Fruit fly (Drosophila melanogaster) whole organism, embryonic: ENCODE results near the gene Alms1a.
A peak's percentile ranks its signal among the peaks of the same experiment; 100 is the strongest.

Experiments used
- Antp ChIP-seq: fragments of 200-800 bp; sonication (Bioruptor generic); optimal IDR thresholded peaks from 3 replicates; lab custom pipeline; 2016; ENCODE audit warnings: missing biosample characterization, missing genetic modification characterization
- Blimp-1 ChIP-seq: fragments of 200-800 bp; sonication (Bioruptor generic); optimal IDR thresholded peaks from 3 replicates; lab custom pipeline; 2018; ENCODE audit warnings: missing biosample characterization, missing genetic modification characterization, mild to moderate bottlenecking, moderate library complexity, missing genetic modification reagents
- CG10209 ChIP-seq: fragments of 200-800 bp; sonication (Bioruptor generic); optimal IDR thresholded peaks from 3 replicates; lab custom pipeline; 2017; ENCODE audit warnings: missing biosample characterization, mild to moderate bottlenecking, missing genetic modification characterization, missing genetic modification reagents
- CG10274 ChIP-seq: fragments of 200-800 bp; sonication (Bioruptor generic); optimal IDR thresholded peaks from 3 replicates; lab custom pipeline; 2017; ENCODE audit warnings: missing biosample characterization, mild to moderate bottlenecking, missing genetic modification characterization
- CG10462 ChIP-seq: fragments of 200-800 bp; sonication (Bioruptor generic); optimal IDR thresholded peaks from 2 replicates; lab custom pipeline; 2016; ENCODE audit warnings: missing biosample characterization, missing genetic modification characterization
- CG11560 ChIP-seq: fragments of 200-800 bp; sonication (Bioruptor generic); IDR thresholded peaks from 3 replicates; pipeline ENCODE4 v1.3.6; 2022; ENCODE audit warnings: missing biosample characterization, missing genetic modification characterization
- CG12219 ChIP-seq: fragments of 200-800 bp; sonication (Bioruptor generic); optimal IDR thresholded peaks from 3 replicates; lab custom pipeline; 2018; ENCODE audit warnings: missing biosample characterization, mild to moderate bottlenecking, missing genetic modification characterization
- CG12299 ChIP-seq: fragments of 200-800 bp; sonication (Bioruptor generic); optimal IDR thresholded peaks from 2 replicates; lab custom pipeline; 2018; ENCODE audit warnings: missing biosample characterization, mild to moderate bottlenecking, missing genetic modification characterization
- CG13287 ChIP-seq: fragments of 200-800 bp; sonication (Bioruptor generic); IDR thresholded peaks from 2 replicates; pipeline ENCODE4 v1.3.6; 2022; ENCODE audit warnings: missing biosample characterization, missing genetic modification characterization; ENCODE audit not compliant: partially characterized antibody
- CG1647 ChIP-seq: fragments of 200-800 bp; sonication (Bioruptor generic); optimal IDR thresholded peaks from 3 replicates; lab custom pipeline; 2016; ENCODE audit warnings: missing biosample characterization, missing genetic modification characterization
- CG17385 ChIP-seq: fragments of 200-800 bp; sonication (Bioruptor generic); optimal IDR thresholded peaks from 3 replicates; lab custom pipeline; 2018; ENCODE audit warnings: missing biosample characterization, mild to moderate bottlenecking, missing genetic modification characterization
- CG17829 ChIP-seq: fragments of 200-800 bp; optimal IDR thresholded peaks from 2 replicates; lab custom pipeline; 2019; ENCODE audit warnings: missing biosample characterization, mild to moderate bottlenecking, missing genetic modification characterization, moderate library complexity
- CG2678 ChIP-seq: fragments of 200-800 bp; sonication (Bioruptor generic); optimal IDR thresholded peaks from 3 replicates; lab custom pipeline; 2019; ENCODE audit warnings: missing biosample characterization, mild to moderate bottlenecking, missing genetic modification characterization, moderate library complexity
- CG30431 ChIP-seq: fragments of 200-800 bp; sonication (Bioruptor generic); optimal IDR thresholded peaks from 2 replicates; lab custom pipeline; 2017; ENCODE audit warnings: missing biosample characterization, missing genetic modification characterization
- CG3065 ChIP-seq: fragments of 200-800 bp; sonication (Bioruptor generic); optimal IDR thresholded peaks from 2 replicates; lab custom pipeline; 2016; ENCODE audit warnings: missing biosample characterization, missing genetic modification characterization
- CG32767 ChIP-seq: fragments of 200-800 bp; sonication (Bioruptor generic); IDR thresholded peaks from 2 replicates; pipeline ENCODE4 v1.3.6; 2022; ENCODE audit warnings: missing biosample characterization, missing genetic modification characterization
- CG4282 ChIP-seq: fragments of 200-800 bp; sonication (Bioruptor generic); optimal IDR thresholded peaks from 2 replicates; lab custom pipeline; 2016; ENCODE audit warnings: missing biosample characterization, missing genetic modification characterization
- CG6791 ChIP-seq: fragments of 200-800 bp; sonication (Bioruptor generic); IDR thresholded peaks from 3 replicates; pipeline ENCODE4 v1.3.6; 2022; ENCODE audit warnings: missing biosample characterization, missing genetic modification characterization; ENCODE audit not compliant: partially characterized antibody
- CG7357 ChIP-seq: fragments of 200-800 bp; sonication (Bioruptor generic); IDR thresholded peaks from 3 replicates; pipeline ENCODE4 v1.3.6; 2022; ENCODE audit warnings: missing biosample characterization, missing genetic modification characterization
- CG7786 ChIP-seq: fragments of 200-800 bp; sonication (Bioruptor generic); optimal IDR thresholded peaks from 2 replicates; lab custom pipeline; 2016; ENCODE audit warnings: missing biosample characterization, missing genetic modification characterization
- CG7987 ChIP-seq: fragments of 200-800 bp; sonication (Bioruptor generic); optimal IDR thresholded peaks from 2 replicates; lab custom pipeline; 2018; ENCODE audit warnings: missing biosample characterization, mild to moderate bottlenecking, missing genetic modification characterization, moderate library complexity
- CG9876 ChIP-seq: fragments of 200-800 bp; sonication (Bioruptor generic); optimal IDR thresholded peaks from 2 replicates; lab custom pipeline; 2016; ENCODE audit warnings: missing biosample characterization, missing genetic modification characterization
- CHES-1-like ChIP-seq: fragments of 200-800 bp; sonication (Bioruptor generic); optimal IDR thresholded peaks from 2 replicates; lab custom pipeline; 2016; ENCODE audit warnings: missing biosample characterization, missing genetic modification characterization
- Dref ChIP-seq: fragments of 200-800 bp; sonication (Bioruptor generic); IDR thresholded peaks from 2 replicates; pipeline ENCODE4 v1.3.6; 2022; ENCODE audit warnings: missing biosample characterization, missing genetic modification characterization
- Fer1 ChIP-seq: fragments of 200-800 bp; sonication (Bioruptor generic); optimal IDR thresholded peaks from 2 replicates; lab custom pipeline; 2017; ENCODE audit warnings: missing biosample characterization, mild to moderate bottlenecking, missing genetic modification characterization
- H2.0 ChIP-seq: fragments of 200-800 bp; sonication (Bioruptor generic); IDR thresholded peaks from 2 replicates; pipeline ENCODE4 v1.3.6; 2022; ENCODE audit warnings: missing biosample characterization, missing genetic modification characterization
- Hmx ChIP-seq: fragments of 200-800 bp; sonication (Bioruptor generic); optimal IDR thresholded peaks from 2 replicates; lab custom pipeline; 2016; ENCODE audit warnings: missing biosample characterization, missing genetic modification characterization
- Hr78 ChIP-seq, 2 experiments: fragments of 200-800 bp in 1 of 2; fragments of >200 bp in 1 of 2; sonication (Bioruptor generic) in 1 of 2; optimal IDR thresholded peaks; 2 replicates each; lab custom pipeline; 2017 to 2019; ENCODE audit warnings: missing biosample characterization in 2 of 2, missing genetic modification characterization in 2 of 2, mild to moderate bottlenecking in 1 of 2, moderate library complexity in 1 of 2
- MESR4 ChIP-seq: fragments of 200-800 bp; sonication (Bioruptor generic); optimal IDR thresholded peaks from 2 replicates; lab custom pipeline; 2018; ENCODE audit warnings: missing biosample characterization, mild to moderate bottlenecking, missing genetic modification characterization, moderate library complexity
- Meics ChIP-seq: fragments of 200-800 bp; sonication (Bioruptor generic); optimal IDR thresholded peaks from 2 replicates; lab custom pipeline; 2017; ENCODE audit warnings: missing biosample characterization, mild to moderate bottlenecking, missing genetic modification characterization
- Rfx ChIP-seq: fragments of 200-800 bp; sonication (Bioruptor generic); IDR thresholded peaks from 2 replicates; pipeline ENCODE4 v1.3.6; 2022; ENCODE audit warnings: missing biosample characterization, missing genetic modification characterization
- Sox102F ChIP-seq: fragments of 200-800 bp; sonication (Bioruptor generic); optimal IDR thresholded peaks from 2 replicates; lab custom pipeline; 2018; ENCODE audit warnings: missing biosample characterization, mild to moderate bottlenecking, missing genetic modification characterization, moderate library complexity
- ap ChIP-seq: fragments of 200-800 bp; sonication (Bioruptor generic); IDR thresholded peaks from 2 replicates; pipeline ENCODE4 v1.3.6; 2022; ENCODE audit warnings: missing biosample characterization, missing genetic modification characterization
- ci ChIP-seq: fragments of 200-800 bp; sonication (Bioruptor generic); IDR thresholded peaks from 3 replicates; pipeline ENCODE4 v1.3.6; 2022; ENCODE audit warnings: missing biosample characterization, missing genetic modification characterization
- corto ChIP-seq: fragments of 200-800 bp; sonication (Bioruptor generic); optimal IDR thresholded peaks from 2 replicates; lab custom pipeline; 2016; ENCODE audit warnings: missing biosample characterization, mild to moderate bottlenecking, missing genetic modification characterization, moderate library complexity
- dan ChIP-seq: fragments of 200-800 bp; sonication (Bioruptor generic); IDR thresholded peaks from 2 replicates; pipeline ENCODE4 v1.3.6; 2022; ENCODE audit warnings: missing biosample characterization, missing genetic modification characterization
- dmrt11E ChIP-seq: fragments of 200-800 bp; sonication (Bioruptor generic); optimal IDR thresholded peaks from 3 replicates; lab custom pipeline; 2018; ENCODE audit warnings: missing biosample characterization, mild to moderate bottlenecking, missing genetic modification characterization, moderate library complexity
- eyg ChIP-seq: fragments of 200-800 bp; sonication (Bioruptor generic); optimal IDR thresholded peaks from 3 replicates; lab custom pipeline; 2016; ENCODE audit warnings: missing biosample characterization, missing genetic modification characterization
- kah ChIP-seq: fragments of 200-800 bp; sonication (Bioruptor generic); optimal IDR thresholded peaks from 2 replicates; lab custom pipeline; 2018; ENCODE audit warnings: missing biosample characterization, mild to moderate bottlenecking, missing genetic modification characterization
- oc ChIP-seq: fragments of 200-800 bp; sonication (Bioruptor generic); optimal IDR thresholded peaks from 2 replicates; lab custom pipeline; 2018; ENCODE audit warnings: missing biosample characterization, mild to moderate bottlenecking, missing genetic modification characterization, moderate library complexity
- pfk ChIP-seq: fragments of 200-800 bp; sonication (Bioruptor generic); optimal IDR thresholded peaks from 2 replicates; lab custom pipeline; 2018; ENCODE audit warnings: missing biosample characterization, mild to moderate bottlenecking, missing genetic modification characterization, moderate library complexity
- pnt ChIP-seq: fragments of 200-800 bp; sonication (Bioruptor generic); optimal IDR thresholded peaks from 3 replicates; lab custom pipeline; 2016; ENCODE audit warnings: missing biosample characterization, missing genetic modification characterization
- pros ChIP-seq: fragments of 200-800 bp; sonication (Bioruptor generic); optimal IDR thresholded peaks from 3 replicates; lab custom pipeline; 2019; ENCODE audit warnings: missing biosample characterization, mild to moderate bottlenecking, missing genetic modification characterization, moderate library complexity
- psq ChIP-seq: fragments of 200-800 bp; sonication (Bioruptor generic); optimal IDR thresholded peaks from 2 replicates; lab custom pipeline; 2017; ENCODE audit warnings: missing biosample characterization, missing genetic modification characterization
- rib ChIP-seq: fragments of 200-800 bp; sonication (Bioruptor generic); IDR thresholded peaks from 2 replicates; pipeline ENCODE4 v1.3.6; 2022; ENCODE audit warnings: missing biosample characterization, missing genetic modification characterization
- sisA ChIP-seq: fragments of 200-800 bp; sonication (Bioruptor generic); IDR thresholded peaks from 2 replicates; pipeline ENCODE4 v1.3.6; 2022; ENCODE audit warnings: missing biosample characterization, missing genetic modification characterization
- stwl ChIP-seq: fragments of 200-800 bp; sonication (Bioruptor generic); optimal IDR thresholded peaks from 3 replicates; lab custom pipeline; 2018; ENCODE audit warnings: missing biosample characterization, mild to moderate bottlenecking, missing genetic modification characterization, moderate library complexity
- trem ChIP-seq: fragments of 200-800 bp; optimal IDR thresholded peaks from 3 replicates; lab custom pipeline; 2019; ENCODE audit warnings: missing biosample characterization, mild to moderate bottlenecking, missing genetic modification characterization, moderate library complexity
- z ChIP-seq: fragments of 200-800 bp; sonication (Bioruptor generic); IDR thresholded peaks from 3 replicates; pipeline ENCODE4 v1.3.6; 2022; ENCODE audit warnings: missing biosample characterization, missing genetic modification characterization

Alms1a gene

dm6 chrX:4666650-4667360 lies 31.0 kb upstream of the Alms1a start, which contains the start of gene CG3009 (continued):
- TF ChIP-seq CG17829 (tag; lab: Kevin White, UChicago) = peak; percentile 96
- TF ChIP-seq CG7987 (GFP tag; lab: Kevin White, UChicago) = peak; percentile 94
- peak; percentile 93 for TF ChIP-seq CG30431 (GFP tag; lab: Kevin White, UChicago)
- TF ChIP-seq MESR4 (GFP tag; lab: Kevin White, UChicago) = peak; percentile 69
- TF ChIP-seq Antp (GFP tag; lab: Kevin White, UChicago) = peak; percentile 99
- peak; percentile 61 for TF ChIP-seq pfk
- TF ChIP-seq CG10462 = peak; percentile 94
- peak; percentile 97 for TF ChIP-seq eyg (GFP tag; lab: Kevin White, UChicago)
- TF ChIP-seq CG12299 (tag; lab: Kevin White, UChicago) = peak; percentile 96
- peak; percentile 67; the same call in 1 of the 2 replicates for TF ChIP-seq dan (GFP tag; lab: Robert Waterston, UW)
- peak; percentile 96 for TF ChIP-seq H2.0 (GFP tag; lab: Robert Waterston, UW)
- TF ChIP-seq oc (tag; lab: Kevin White, UChicago) = peak; percentile 95
- TF ChIP-seq CG12219 = peak; percentile 98
- TF ChIP-seq sisA = peak; percentile 97
- peak; percentile 97 for TF ChIP-seq pnt (GFP tag; lab: Kevin White, UChicago)
- TF ChIP-seq corto = peak; percentile 88
- peak; percentile 94 for TF ChIP-seq CG17385 (GFP tag; lab: Kevin White, UChicago)
- TF ChIP-seq CG32767 (GFP tag; lab: Robert Waterston, UW) = peak; percentile 96
- peak; percentile 93 for TF ChIP-seq CG10274
- TF ChIP-seq Dref (GFP tag; lab: Robert Waterston, UW) = peak; percentile 41; the same call in 1 of the 2 replicates
- peak; percentile 97 for TF ChIP-seq CG10209 (GFP tag; lab: Kevin White, UChicago)
- peak; percentile 98 for TF ChIP-seq CG7786
- TF ChIP-seq psq (GFP tag; lab: Kevin White, UChicago) = peak; percentile 87
- peak; percentile 93 for TF ChIP-seq ap
- TF ChIP-seq CG13287 (GFP tag; lab: Robert Waterston, UW) = peak; percentile 54; the same call in 1 of the 2 replicates
- peak; percentile 96 for TF ChIP-seq CG9876 (GFP tag; lab: Kevin White, UChicago)
- TF ChIP-seq Hmx (GFP tag; lab: Kevin White, UChicago) = peak; percentile 89
- peak; percentile 89 for TF ChIP-seq trem (tag; lab: Kevin White, UChicago)
- peak; percentile 99 for TF ChIP-seq Rfx (GFP tag; lab: Robert Waterston, UW)
- peak; percentile 99 for TF ChIP-seq Fer1 (GFP tag; lab: Kevin White, UChicago)
- peak; percentile 94 for TF ChIP-seq CG7357 (GFP tag; lab: Robert Waterston, UW)
- peak in 1 of 2 experiments; percentile 94 for TF ChIP-seq Hr78 (GFP tag; optimal IDR thresholded peaks at IDR 0.05; lab: Kevin White, UChicago)
- TF ChIP-seq pros (GFP tag; lab: Kevin White, UChicago) = peak; percentile 78
- peak; percentile 98 for TF ChIP-seq ci (GFP tag; lab: Robert Waterston, UW)
- peak; percentile 90 for TF ChIP-seq CG11560
- TF ChIP-seq Sox102F (GFP tag; lab: Kevin White, UChicago) = peak; percentile 97
- peak; percentile 77 for TF ChIP-seq z
- peak; percentile 98 for TF ChIP-seq Meics (GFP tag; lab: Kevin White, UChicago)
- peak; percentile 98 for TF ChIP-seq CG2678 (tag; lab: Kevin White, UChicago)
- TF ChIP-seq CG4282 = peak; percentile 96
- no peak for TF ChIP-seq CG6791 (GFP tag; lab: Robert Waterston, UW)
- TF ChIP-seq CG3065 (GFP tag; lab: Kevin White, UChicago) = peak; percentile 98
- peak; percentile 26 for TF ChIP-seq stwl (tag; lab: Kevin White, UChicago)
- TF ChIP-seq kah (GFP tag; lab: Kevin White, UChicago) = peak; percentile 94
- TF ChIP-seq CHES-1-like (GFP tag; lab: Kevin White, UChicago) = peak; percentile 99
- TF ChIP-seq Blimp-1 = peak; percentile 94
- peak; percentile 97 for TF ChIP-seq CG1647 (GFP tag; lab: Kevin White, UChicago)
- TF ChIP-seq rib (GFP tag; lab: Robert Waterston, UW) = peak; percentile 97
- peak; percentile 64 for TF ChIP-seq dmrt11E (tag; lab: Kevin White, UChicago)
